Fruit fly (Drosophila melanogaster) whole organism, pupa: ENCODE measurements around the gene CG18675.

Experiments used
- CG10348 ChIP-seq: fragments of 200-800 bp; sonication (Bioruptor generic); IDR thresholded peaks from 2 replicates; pipeline ENCODE4 v1.3.6; 2022; ENCODE audit warnings: missing biosample characterization, missing genetic modification characterization
- CG12605 ChIP-seq: fragments of 200-800 bp; sonication (Bioruptor generic); IDR thresholded peaks from 2 replicates; pipeline ENCODE4 v1.3.6; 2022; ENCODE audit warnings: missing biosample characterization, missing genetic modification characterization
- CG13204 ChIP-seq: fragments of 200-800 bp; sonication (Bioruptor generic); optimal IDR thresholded peaks from 2 replicates; lab custom pipeline; 2018; ENCODE audit warnings: missing biosample characterization, mild to moderate bottlenecking, missing genetic modification characterization, moderate library complexity
- CG14655 ChIP-seq: fragments of 200-800 bp; sonication (Bioruptor generic); optimal IDR thresholded peaks from 3 replicates; lab custom pipeline; 2017; ENCODE audit warnings: mild to moderate bottlenecking, missing biosample characterization, missing genetic modification reagents, missing genetic modification characterization
- CG15710 ChIP-seq: fragments of 200-800 bp; sonication (Bioruptor generic); optimal IDR thresholded peaks from 2 replicates; lab custom pipeline; 2018; ENCODE audit warnings: missing biosample characterization, mild to moderate bottlenecking, missing genetic modification characterization, moderate library complexity
- CG17806 ChIP-seq: fragments of 200-800 bp; sonication (Bioruptor generic); optimal IDR thresholded peaks from 2 replicates; lab custom pipeline; 2018; ENCODE audit warnings: missing biosample characterization, mild to moderate bottlenecking, missing genetic modification characterization, moderate library complexity
- CG32121 ChIP-seq: fragments of 200-800 bp; sonication (Bioruptor generic); IDR thresholded peaks from 2 replicates; pipeline ENCODE4 v1.3.6; 2022; ENCODE audit warnings: missing biosample characterization, missing genetic modification characterization
- CG34367 ChIP-seq: fragments of 200-800 bp; sonication (Bioruptor generic); optimal IDR thresholded peaks from 2 replicates; lab custom pipeline; 2018; ENCODE audit warnings: missing biosample characterization, mild to moderate bottlenecking, missing genetic modification characterization
- CG4496 ChIP-seq: fragments of 200-800 bp; sonication (Bioruptor generic); IDR thresholded peaks from 3 replicates; pipeline ENCODE4 v1.3.6; 2022; ENCODE audit warnings: missing biosample characterization, missing genetic modification characterization
- CG8159 ChIP-seq: fragments of 200-800 bp; sonication (Bioruptor generic); optimal IDR thresholded peaks from 3 replicates; lab custom pipeline; 2018; ENCODE audit warnings: missing biosample characterization, mild to moderate bottlenecking, missing genetic modification characterization, moderate library complexity
- CG8301 ChIP-seq: fragments of 200-800 bp; sonication (Bioruptor generic); optimal IDR thresholded peaks from 2 replicates; lab custom pipeline; 2018; ENCODE audit warnings: missing biosample characterization, mild to moderate bottlenecking, missing genetic modification characterization
- CG9948 ChIP-seq: fragments of 200-800 bp; sonication (Bioruptor generic); optimal IDR thresholded peaks from 2 replicates; lab custom pipeline; 2018; ENCODE audit warnings: missing biosample characterization, mild to moderate bottlenecking, missing genetic modification characterization, moderate library complexity
- D1 ChIP-seq: fragments of 200-800 bp; sonication (Bioruptor generic); optimal IDR thresholded peaks from 2 replicates; lab custom pipeline; 2018; ENCODE audit warnings: missing biosample characterization, mild to moderate bottlenecking, missing genetic modification characterization, moderate library complexity
- EcR ChIP-seq: fragments of 200-800 bp; sonication (Bioruptor generic); optimal IDR thresholded peaks from 3 replicates; lab custom pipeline; 2019; ENCODE audit warnings: missing biosample characterization, missing genetic modification characterization, mild to moderate bottlenecking, moderate library complexity, missing genetic modification reagents
- Ets98B ChIP-seq: fragments of 200-800 bp; sonication (Bioruptor generic); IDR thresholded peaks from 2 replicates; pipeline ENCODE4 v1.3.6; 2022; ENCODE audit warnings: missing biosample characterization, missing genetic modification characterization
- Pif1A ChIP-seq: fragments of 200-800 bp; sonication (Bioruptor generic); optimal IDR thresholded peaks from 3 replicates; lab custom pipeline; 2016; ENCODE audit warnings: missing biosample characterization, missing genetic modification characterization
- Pif1B ChIP-seq: fragments of 200-800 bp; sonication (Bioruptor generic); optimal IDR thresholded peaks from 3 replicates; lab custom pipeline; 2016; ENCODE audit warnings: missing biosample characterization, missing genetic modification characterization
- fd96Ca ChIP-seq: fragments of 200-800 bp; sonication (Bioruptor generic); IDR thresholded peaks from 3 replicates; pipeline ENCODE4 v1.3.6; 2022; ENCODE audit warnings: missing biosample characterization, missing genetic modification characterization
- gl ChIP-seq: fragments of 200-800 bp; sonication (Bioruptor generic); optimal IDR thresholded peaks from 2 replicates; lab custom pipeline; 2018; ENCODE audit warnings: missing biosample characterization, mild to moderate bottlenecking, missing genetic modification characterization
- rn ChIP-seq: fragments of 200-800 bp; sonication (Bioruptor generic); IDR thresholded peaks from 2 replicates; pipeline ENCODE4 v1.3.6; 2022; ENCODE audit warnings: missing biosample characterization, missing genetic modification characterization

Gene CG18675

DNA sequence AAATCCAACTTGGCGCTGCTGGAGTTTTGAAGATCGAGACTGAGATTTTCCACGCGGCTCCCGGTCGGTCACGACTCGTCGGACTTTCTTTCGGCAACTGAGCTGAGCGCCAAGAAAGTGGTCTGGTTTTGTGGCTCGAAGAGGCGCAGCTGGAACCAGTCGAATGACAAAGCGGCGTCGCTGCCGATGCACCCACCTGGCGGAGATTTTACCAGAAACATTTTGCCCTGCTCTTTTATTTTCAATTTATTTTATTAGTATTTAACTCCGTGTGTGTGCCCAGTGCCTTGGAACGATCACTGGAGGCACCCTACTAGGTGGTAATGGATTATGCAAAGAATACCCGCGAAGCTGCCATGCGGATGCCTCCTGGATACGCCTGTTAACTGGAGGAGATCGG is 30.6 kb downstream of the CG18675 start, which contains the start of gene CG15005:
CG15005 (minus strand) TSS at position 101 of the 400 bp plus-strand sequence.
- TF ChIP-seq gl, result no peak
- TF ChIP-seq CG4496, result no peak
- no peak for TF ChIP-seq CG14655 (GFP tag; lab: Kevin White, UChicago)
- TF ChIP-seq EcR (GFP tag; lab: Kevin White, UChicago), result no peak
- no peak for TF ChIP-seq CG8159 (tag; lab: Kevin White, UChicago)
- no peak for TF ChIP-seq Pif1A (GFP tag; lab: Kevin White, UChicago)
- TF ChIP-seq rn (GFP tag; lab: Robert Waterston, UW), result no peak
- TF ChIP-seq CG32121, result no peak
- no peak for TF ChIP-seq CG8301 (tag; lab: Kevin White, UChicago)
- TF ChIP-seq CG12605, result no peak
- no peak for TF ChIP-seq CG17806 (tag; lab: Kevin White, UChicago)
- TF ChIP-seq CG10348 (GFP tag; lab: Robert Waterston, UW), result no peak
- no peak for TF ChIP-seq CG9948 (tag; lab: Kevin White, UChicago)
- no peak for TF ChIP-seq D1 (tag; lab: Kevin White, UChicago)

DNA sequence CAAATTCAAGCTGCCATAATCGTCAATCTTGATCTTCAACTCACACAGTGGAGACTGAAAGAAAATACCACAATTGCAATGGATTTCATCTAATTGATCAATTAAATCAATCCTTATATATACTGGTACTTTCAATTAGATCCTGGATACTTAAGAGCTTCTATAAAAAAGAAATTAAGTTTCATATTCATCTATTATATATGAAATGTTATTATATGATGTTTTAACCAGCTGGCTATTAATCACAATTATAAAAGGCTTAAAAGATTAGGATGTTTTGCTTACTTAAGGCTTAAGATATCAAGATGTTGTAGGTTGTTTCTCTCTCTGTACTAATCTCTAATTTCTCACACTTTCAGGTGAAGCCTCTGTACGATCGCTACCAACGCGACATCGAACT is 31.2 kb downstream of the CG18675 start:
- no peak for TF ChIP-seq D1 (tag; lab: Kevin White, UChicago)
- no peak for TF ChIP-seq CG15710 (tag; lab: Kevin White, UChicago)
- no peak for TF ChIP-seq EcR (GFP tag; lab: Kevin White, UChicago)
- no peak for TF ChIP-seq CG12605
- TF ChIP-seq CG17806 (tag; lab: Kevin White, UChicago), result no peak
- no peak for TF ChIP-seq CG8301 (tag; lab: Kevin White, UChicago)

DNA sequence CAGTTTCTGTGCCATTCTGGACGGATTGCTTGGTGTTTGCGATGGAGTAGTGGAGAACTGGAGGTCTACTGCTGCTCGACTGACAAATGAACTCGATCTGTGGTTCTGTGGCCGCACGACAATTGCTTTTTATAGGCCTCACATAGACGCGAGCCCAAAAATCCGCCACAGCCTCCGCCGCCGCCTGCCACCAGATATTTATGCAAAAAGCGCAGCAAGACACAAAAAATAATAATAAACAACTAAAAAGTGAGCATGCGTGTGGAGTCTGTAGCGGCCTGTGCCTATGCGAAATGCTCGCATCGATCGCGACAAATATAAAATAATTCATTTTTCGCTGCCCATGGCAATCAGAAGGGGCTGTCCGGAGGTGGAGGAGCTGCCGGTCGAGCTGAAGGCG is 35.4 kb downstream of the CG18675 start, which contains the start of gene Cpr64Aa:
Cpr64Aa (minus strand) TSS at position 101 of the 400 bp plus-strand sequence.
- TF ChIP-seq EcR (GFP tag; lab: Kevin White, UChicago), result no peak
- TF ChIP-seq CG17806 (tag; lab: Kevin White, UChicago), result no peak
- no peak for TF ChIP-seq CG14655 (GFP tag; lab: Kevin White, UChicago)
- TF ChIP-seq Pif1B (GFP tag; lab: Kevin White, UChicago), result no peak
- TF ChIP-seq CG9948 (tag; lab: Kevin White, UChicago), result no peak
- TF ChIP-seq CG15710 (tag; lab: Kevin White, UChicago), result no peak
- no peak for TF ChIP-seq CG34367 (tag; lab: Kevin White, UChicago)
- TF ChIP-seq D1 (tag; lab: Kevin White, UChicago), result no peak
- no peak for TF ChIP-seq CG12605
- no peak for TF ChIP-seq CG8301 (tag; lab: Kevin White, UChicago)
- no peak for TF ChIP-seq fd96Ca (GFP tag; lab: Robert Waterston, UW)
- TF ChIP-seq Pif1A (GFP tag; lab: Kevin White, UChicago), result no peak
- no peak for TF ChIP-seq CG8159 (tag; lab: Kevin White, UChicago)
- TF ChIP-seq CG13204 (GFP tag; lab: Kevin White, UChicago), result no peak
- TF ChIP-seq CG10348 (GFP tag; lab: Robert Waterston, UW), result no peak

DNA sequence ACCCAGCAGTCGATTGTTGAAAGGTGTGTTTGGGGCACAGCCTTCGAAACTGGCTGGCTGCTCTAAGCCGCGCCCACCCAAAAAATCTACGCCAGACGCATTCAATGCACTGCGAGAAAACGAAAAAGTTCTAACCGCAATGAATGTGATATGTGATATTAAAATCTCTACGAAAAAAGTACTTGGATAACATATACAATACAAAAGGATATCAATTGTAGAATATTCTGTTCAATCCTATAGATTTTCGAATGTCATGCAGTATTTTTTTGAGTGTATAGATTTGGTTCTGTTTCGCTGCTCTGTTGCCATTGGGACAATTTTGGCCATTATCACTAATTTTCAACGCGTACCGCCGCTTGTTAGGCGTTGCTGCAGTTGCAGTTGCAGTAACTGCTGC is 36.0 kb downstream of the CG18675 start:
- TF ChIP-seq Pif1A (GFP tag; lab: Kevin White, UChicago), result no peak
- peak; percentile 45 for TF ChIP-seq CG8301 (tag; lab: Kevin White, UChicago)
- no peak for TF ChIP-seq CG12605
- no peak for TF ChIP-seq CG14655 (GFP tag; lab: Kevin White, UChicago)
- TF ChIP-seq rn (GFP tag; lab: Robert Waterston, UW), result no peak
- peak; percentile 88 for TF ChIP-seq CG32121
- no peak for TF ChIP-seq CG13204 (GFP tag; lab: Kevin White, UChicago)
- no peak for TF ChIP-seq CG8159 (tag; lab: Kevin White, UChicago)
- TF ChIP-seq CG4496, result peak; percentile 83
- peak; percentile 79 for TF ChIP-seq Ets98B (GFP tag; lab: Robert Waterston, UW)
- peak; percentile 4 for TF ChIP-seq CG9948 (tag; lab: Kevin White, UChicago)
- peak; percentile 61 for TF ChIP-seq fd96Ca (GFP tag; lab: Robert Waterston, UW)
- TF ChIP-seq CG17806 (tag; lab: Kevin White, UChicago), result no peak
- TF ChIP-seq Pif1B (GFP tag; lab: Kevin White, UChicago), result no peak

DNA sequence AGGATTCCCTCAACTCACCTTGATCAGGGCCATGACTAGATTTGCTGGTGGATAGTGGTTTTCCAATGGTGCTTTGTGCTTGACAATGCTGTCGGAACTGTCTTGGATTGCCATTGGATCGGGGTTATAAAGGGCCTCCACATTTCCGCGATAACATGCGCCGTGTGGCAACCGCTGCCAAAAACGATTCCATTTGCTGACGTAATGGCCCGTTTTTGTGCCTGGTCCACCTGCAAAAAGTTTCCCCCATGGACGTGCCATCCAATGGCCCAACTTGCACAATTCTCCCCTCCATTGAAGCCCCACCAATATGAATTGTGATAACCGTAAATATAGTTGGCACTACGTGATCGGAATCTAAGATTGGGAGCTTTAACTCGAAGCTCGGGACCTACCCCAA is 37.8 kb downstream of the CG18675 start, which contains the start of gene Cpr64Ab:
Cpr64Ab (minus strand) TSS at position 101 of the 400 bp plus-strand sequence.
- TF ChIP-seq CG9948 (tag; lab: Kevin White, UChicago), result no peak
- no peak for TF ChIP-seq Pif1B (GFP tag; lab: Kevin White, UChicago)

DNA sequence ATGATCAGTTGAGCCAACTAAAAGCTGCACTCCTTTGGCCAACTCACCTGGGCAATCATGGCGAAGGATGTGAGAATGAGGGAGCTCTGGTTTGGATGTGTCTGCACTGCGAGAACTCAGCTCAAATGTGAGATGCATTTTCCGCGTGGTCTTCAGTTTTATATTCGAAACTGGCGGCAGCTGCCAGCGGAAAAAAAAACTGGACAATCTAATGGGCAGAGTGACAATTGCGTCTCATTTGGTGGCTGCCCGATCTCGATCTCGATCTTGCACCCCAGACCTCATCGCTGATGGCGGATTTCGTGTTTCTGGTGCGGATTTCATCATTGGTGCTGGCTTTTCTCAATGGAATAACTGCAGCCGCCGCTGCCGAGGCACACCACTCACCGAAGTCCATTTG is 39.1 kb downstream of the CG18675 start, which contains the start of gene Cpr64Ac:
Cpr64Ac (minus strand) TSS at position 101 of the 400 bp plus-strand sequence.
- TF ChIP-seq CG8301 (tag; lab: Kevin White, UChicago), result no peak
- TF ChIP-seq CG10348 (GFP tag; lab: Robert Waterston, UW), result no peak
- no peak for TF ChIP-seq fd96Ca (GFP tag; lab: Robert Waterston, UW)
- no peak for TF ChIP-seq gl
- no peak for TF ChIP-seq Ets98B (GFP tag; lab: Robert Waterston, UW)
- TF ChIP-seq CG13204 (GFP tag; lab: Kevin White, UChicago), result no peak
- no peak for TF ChIP-seq Pif1A (GFP tag; lab: Kevin White, UChicago)
- TF ChIP-seq, all 21 proteins: peak for 0

DNA sequence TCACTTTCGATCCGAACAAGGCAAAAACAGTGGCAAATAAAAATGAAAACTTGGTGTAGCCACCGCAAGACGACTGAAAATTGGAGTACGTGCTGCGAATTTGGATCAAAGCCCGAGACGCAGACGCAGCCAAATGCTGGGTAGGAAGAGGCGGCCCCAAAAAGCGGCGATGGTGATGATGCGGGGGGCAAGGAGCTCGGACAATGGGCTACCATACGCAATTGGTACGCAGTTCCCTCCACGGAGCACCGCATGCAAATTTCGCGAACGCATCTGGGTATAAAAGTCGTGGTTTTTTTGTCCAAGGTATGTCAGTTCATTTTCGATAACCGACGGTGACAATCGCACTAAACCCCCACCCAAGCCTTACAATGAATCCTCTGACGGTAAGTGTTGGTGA is 41.4 kb downstream of the CG18675 start, which contains the start of gene Cpr64Ad:
Cpr64Ad (plus strand) TSS at position 301 of the 400 bp plus-strand sequence.
- no peak for TF ChIP-seq EcR (GFP tag; lab: Kevin White, UChicago)
- no peak for TF ChIP-seq CG8301 (tag; lab: Kevin White, UChicago)
- no peak for TF ChIP-seq CG34367 (tag; lab: Kevin White, UChicago)
- TF ChIP-seq rn (GFP tag; lab: Robert Waterston, UW), result no peak
- TF ChIP-seq CG14655 (GFP tag; lab: Kevin White, UChicago), result no peak
